Worm (Caenorhabditis elegans) whole organism, L4 larva: ENCODE measurements around the gene F26F4.12.

Source experiments
- D1046.2 ChIP-seq: fragments of 200-800 bp; sonication (Bioruptor generic); IDR thresholded peaks from 2 replicates; pipeline ENCODE4 v1.3.6; 2022; ENCODE audit warnings: missing genetic modification characterization, missing compliant biosample characterization
- F26F4.8 ChIP-seq: fragments of 200-800 bp; sonication (Bioruptor generic); conservative IDR thresholded peaks from 2 replicates; pipeline ENCODE4 v1.3.6; 2022; ENCODE audit warnings: missing genetic modification characterization, missing compliant biosample characterization
- T20F7.1 ChIP-seq: fragments of 200-800 bp; sonication (Bioruptor generic); optimal IDR thresholded peaks from 2 replicates; lab custom pipeline; 2018; ENCODE audit warnings: mild to moderate bottlenecking, missing genetic modification characterization, missing compliant biosample characterization
- T26A8.4 ChIP-seq: fragments of 200-800 bp; sonication (Bioruptor generic); IDR thresholded peaks from 2 replicates; pipeline ENCODE4 v1.3.6; 2022; ENCODE audit warnings: missing genetic modification characterization, missing compliant biosample characterization
- ZK337.2 ChIP-seq: fragments of 200-800 bp; sonication (Bioruptor generic); IDR thresholded peaks from 2 replicates; pipeline ENCODE4 v1.3.6; 2022; ENCODE audit warnings: missing genetic modification reagents, missing genetic modification characterization, missing compliant biosample characterization
- arid-1 ChIP-seq: fragments of 200-800 bp; sonication (Bioruptor generic); conservative IDR thresholded peaks from 2 replicates; pipeline ENCODE4 v1.3.6; 2022; ENCODE audit warnings: missing genetic modification reagents, missing genetic modification characterization, missing compliant biosample characterization
- attf-4 ChIP-seq: sonication (generic microtip); optimal IDR thresholded peaks from 3 replicates; lab custom pipeline; 2017; ENCODE audit warnings: missing biosample characterization, missing genetic modification characterization
- ceh-32 ChIP-seq: sonication (generic microtip); optimal IDR thresholded peaks from 2 replicates; lab custom pipeline; 2016; ENCODE audit warnings: mild to moderate bottlenecking, missing genetic modification characterization, missing compliant biosample characterization; ENCODE audit not compliant: poor library complexity
- ceh-62 ChIP-seq: sonication (generic microtip); optimal IDR thresholded peaks from 2 replicates; lab custom pipeline; 2017; ENCODE audit warnings: missing biosample characterization, missing genetic modification characterization
- ceh-82 ChIP-seq: sonication (generic microtip); optimal IDR thresholded peaks from 2 replicates; lab custom pipeline; 2017; ENCODE audit warnings: missing biosample characterization, missing genetic modification characterization
- cey-2 ChIP-seq: sonication (generic microtip); optimal IDR thresholded peaks from 3 replicates; lab custom pipeline; 2017; ENCODE audit warnings: missing genetic modification characterization, mild to moderate bottlenecking, missing compliant biosample characterization, antibody characterized with exemption, borderline replicate concordance; ENCODE audit not compliant: insufficient read depth
- ctbp-1 ChIP-seq: fragments of 200-800 bp; sonication (Bioruptor generic); IDR thresholded peaks from 2 replicates; pipeline ENCODE4 v1.3.6; 2022; ENCODE audit warnings: missing genetic modification reagents, missing genetic modification characterization, missing compliant biosample characterization
- daf-16 ChIP-seq, 3 experiments: sonication (generic microtip); optimal IDR thresholded peaks; 2 replicates each; lab custom pipeline; 2016 to 2017; ENCODE audit warnings: missing genetic modification characterization in 3 of 3, missing genetic modification reagents in 3 of 3, mild to moderate bottlenecking in 2 of 3, missing compliant biosample characterization in 2 of 3, missing biosample characterization in 1 of 3, moderate library complexity in 1 of 3
- dmd-6 ChIP-seq: fragments of 200-800 bp; sonication (Bioruptor generic); IDR thresholded peaks from 2 replicates; pipeline ENCODE4 v1.3.6; 2022; ENCODE audit warnings: missing genetic modification reagents, missing genetic modification characterization, missing compliant biosample characterization
- duxl-1 ChIP-seq: sonication (generic microtip); optimal IDR thresholded peaks from 2 replicates; lab custom pipeline; 2016; ENCODE audit warnings: mild to moderate bottlenecking, missing genetic modification characterization, moderate library complexity, missing compliant biosample characterization; ENCODE audit not compliant: poor library complexity
- dve-1 ChIP-seq: sonication (generic microtip); optimal IDR thresholded peaks from 2 replicates; lab custom pipeline; 2017; ENCODE audit warnings: antibody characterized with exemption, mild to moderate bottlenecking, missing genetic modification characterization, missing compliant biosample characterization; ENCODE audit not compliant: insufficient read depth
- fkh-10 ChIP-seq: fragments of 150-350 bp; optimal IDR thresholded peaks from 2 replicates; lab custom pipeline; 2014; ENCODE audit warnings: missing biosample characterization, missing genetic modification reagents, missing genetic modification characterization
- fos-1 ChIP-seq: fragments of 150-350 bp; optimal IDR thresholded peaks from 2 replicates; lab custom pipeline; 2014; ENCODE audit warnings: missing biosample characterization, missing genetic modification characterization
- gei-8 ChIP-seq: fragments of 200-800 bp; sonication (Bioruptor generic); optimal IDR thresholded peaks from 2 replicates; lab custom pipeline; 2018; ENCODE audit warnings: mild to moderate bottlenecking, missing genetic modification characterization, missing compliant biosample characterization
- hlh-11 ChIP-seq: fragments of 200-800 bp; sonication (Bioruptor generic); optimal IDR thresholded peaks from 2 replicates; lab custom pipeline; 2018; ENCODE audit warnings: mild to moderate bottlenecking, missing genetic modification characterization, missing compliant biosample characterization
- hlh-30 ChIP-seq: sonication (generic microtip); optimal IDR thresholded peaks from 2 replicates; lab custom pipeline; 2017; ENCODE audit warnings: antibody characterized with exemption, mild to moderate bottlenecking, missing genetic modification characterization, missing compliant biosample characterization; ENCODE audit not compliant: insufficient read depth
- jun-1 ChIP-seq: fragments of 150-350 bp; optimal IDR thresholded peaks from 2 replicates; lab custom pipeline; 2014; ENCODE audit warnings: missing biosample characterization, missing genetic modification reagents, missing genetic modification characterization
- lim-7 ChIP-seq: fragments of 200-800 bp; sonication (Bioruptor generic); IDR thresholded peaks from 2 replicates; pipeline ENCODE4 v1.3.6; 2022; ENCODE audit warnings: missing genetic modification characterization, missing compliant biosample characterization
- lin-13 ChIP-seq: fragments of 150-350 bp; optimal IDR thresholded peaks from 2 replicates; lab custom pipeline; 2014; ENCODE audit warnings: missing biosample characterization, missing genetic modification reagents, missing genetic modification characterization
- lin-29 ChIP-seq: fragments of 200-800 bp; sonication (Bioruptor generic); IDR thresholded peaks from 2 replicates; pipeline ENCODE4 v1.3.6; 2022; ENCODE audit warnings: missing genetic modification reagents, missing genetic modification characterization, missing compliant biosample characterization
- lin-38 ChIP-seq: fragments of 200-800 bp; sonication (Bioruptor generic); IDR thresholded peaks from 2 replicates; pipeline ENCODE4 v1.3.6; 2022; ENCODE audit warnings: missing genetic modification reagents, missing genetic modification characterization, missing compliant biosample characterization
- madf-9 ChIP-seq: fragments of 200-800 bp; sonication (Bioruptor generic); conservative IDR thresholded peaks from 2 replicates; pipeline ENCODE4 v1.3.6; 2022; ENCODE audit warnings: missing genetic modification reagents, missing genetic modification characterization, missing compliant biosample characterization
- mdt-29 ChIP-seq: fragments of 200-800 bp; sonication (Bioruptor generic); IDR thresholded peaks from 2 replicates; pipeline ENCODE4 v1.3.6; 2022; ENCODE audit warnings: missing genetic modification reagents, missing genetic modification characterization, missing compliant biosample characterization
- nhr-102 ChIP-seq: sonication (generic microtip); optimal IDR thresholded peaks from 2 replicates; lab custom pipeline; 2016; ENCODE audit warnings: mild to moderate bottlenecking, missing genetic modification characterization, moderate library complexity, missing compliant biosample characterization
- nhr-111 ChIP-seq: fragments of 200-800 bp; sonication (Bioruptor generic); optimal IDR thresholded peaks from 2 replicates; lab custom pipeline; 2018; ENCODE audit warnings: mild to moderate bottlenecking, missing genetic modification characterization, missing compliant biosample characterization
- nhr-237 ChIP-seq: sonication (generic microtip); optimal IDR thresholded peaks from 2 replicates; lab custom pipeline; 2017; ENCODE audit warnings: missing biosample characterization, missing genetic modification characterization
- nhr-25 ChIP-seq: sonication (generic microtip); optimal IDR thresholded peaks from 2 replicates; lab custom pipeline; 2017; ENCODE audit warnings: missing genetic modification characterization, mild to moderate bottlenecking, missing compliant biosample characterization, antibody characterized with exemption, moderate library complexity, borderline replicate concordance; ENCODE audit not compliant: insufficient read depth
- nhr-42 ChIP-seq: fragments of 200-800 bp; sonication (Bioruptor generic); IDR thresholded peaks from 2 replicates; pipeline ENCODE4 v1.3.6; 2022; ENCODE audit warnings: missing genetic modification characterization, missing compliant biosample characterization
- nhr-6 ChIP-seq: fragments of 150-350 bp; optimal IDR thresholded peaks from 2 replicates; lab custom pipeline; 2014; ENCODE audit warnings: missing biosample characterization, missing genetic modification characterization
- nhr-77 ChIP-seq: fragments of 150-350 bp; optimal IDR thresholded peaks from 2 replicates; lab custom pipeline; 2014; ENCODE audit warnings: missing biosample characterization, missing genetic modification characterization
- php-3 ChIP-seq: fragments of 200-800 bp; sonication (Bioruptor generic); IDR thresholded peaks from 2 replicates; pipeline ENCODE4 v1.3.6; 2022; ENCODE audit warnings: missing genetic modification reagents, missing genetic modification characterization, missing compliant biosample characterization
- saeg-2 ChIP-seq: fragments of 200-800 bp; sonication (Bioruptor generic); IDR thresholded peaks from 2 replicates; pipeline ENCODE4 v1.3.6; 2022; ENCODE audit warnings: missing genetic modification reagents, missing genetic modification characterization, missing compliant biosample characterization
- sdz-12 ChIP-seq: fragments of 200-800 bp; sonication (Bioruptor generic); optimal IDR thresholded peaks from 2 replicates; lab custom pipeline; 2018; ENCODE audit warnings: mild to moderate bottlenecking, missing genetic modification characterization, missing compliant biosample characterization
- set-16 ChIP-seq: fragments of 200-800 bp; sonication (Bioruptor generic); IDR thresholded peaks from 2 replicates; pipeline ENCODE4 v1.3.6; 2022; ENCODE audit warnings: missing genetic modification reagents, missing genetic modification characterization, missing compliant biosample characterization
- skn-1 ChIP-seq: fragments of 150-350 bp; optimal IDR thresholded peaks from 2 replicates; lab custom pipeline; 2014; ENCODE audit warnings: missing biosample characterization, missing genetic modification characterization
- snpc-1.2 ChIP-seq: fragments of 200-800 bp; sonication (Bioruptor generic); IDR thresholded peaks from 2 replicates; pipeline ENCODE4 v1.3.6; 2022; ENCODE audit warnings: missing genetic modification reagents, missing genetic modification characterization, missing compliant biosample characterization
- spr-1 ChIP-seq: sonication (generic microtip); optimal IDR thresholded peaks from 2 replicates; lab custom pipeline; 2016; ENCODE audit warnings: mild to moderate bottlenecking, missing genetic modification characterization, missing compliant biosample characterization
- tag-97 ChIP-seq: fragments of 200-800 bp; sonication (Bioruptor generic); IDR thresholded peaks from 2 replicates; pipeline ENCODE4 v1.3.6; 2022; ENCODE audit warnings: missing genetic modification characterization, missing compliant biosample characterization
- tra-1 ChIP-seq: fragments of 200-800 bp; sonication (Bioruptor generic); IDR thresholded peaks from 2 replicates; pipeline ENCODE4 v1.3.6; 2022; ENCODE audit warnings: missing genetic modification reagents, missing genetic modification characterization, missing compliant biosample characterization
- unc-130 ChIP-seq: sonication (generic microtip); optimal IDR thresholded peaks from 2 replicates; lab custom pipeline; 2016; ENCODE audit warnings: missing genetic modification reagents, missing genetic modification characterization, missing compliant biosample characterization
- vab-7 ChIP-seq: fragments of 200-800 bp; sonication (Bioruptor generic); IDR thresholded peaks from 2 replicates; pipeline ENCODE4 v1.3.6; 2022; ENCODE audit warnings: missing genetic modification reagents, missing genetic modification characterization, missing compliant biosample characterization
- zag-1 ChIP-seq: fragments of 150-350 bp; optimal IDR thresholded peaks from 2 replicates; lab custom pipeline; 2014; ENCODE audit warnings: missing biosample characterization, missing genetic modification characterization
- zip-11 ChIP-seq: fragments of 200-800 bp; sonication (Bioruptor generic); IDR thresholded peaks from 2 replicates; pipeline ENCODE4 v1.3.6; 2022; ENCODE audit warnings: missing genetic modification characterization, missing compliant biosample characterization
- ztf-7 ChIP-seq: fragments of 150-350 bp; optimal IDR thresholded peaks from 2 replicates; lab custom pipeline; 2014; ENCODE audit warnings: missing biosample characterization, missing genetic modification characterization

The F26F4.12 gene

ce11 chrIII:4930154-4930679 is 20.4 kb upstream of the F26F4.12 start, which contains the start of gene set-2 (continued):
- TF ChIP-seq skn-1 (tag; lab: Kevin White, UChicago), result no peak
- TF ChIP-seq duxl-1 (tag; lab: Kevin White, UChicago), result peak; percentile 64
- no peak for TF ChIP-seq ceh-32 (tag; lab: Kevin White, UChicago)
- TF ChIP-seq dve-1 (tag; lab: Kevin White, UChicago), result peak; percentile 52
- TF ChIP-seq lin-38 (GFP tag; lab: Robert Waterston, UW), result peak; percentile 75
- no peak for TF ChIP-seq php-3 (GFP tag; lab: Robert Waterston, UW)
- TF ChIP-seq fkh-10 (GFP tag; lab: Kevin White, UChicago), result no peak
- no peak for TF ChIP-seq ctbp-1 (GFP tag; lab: Robert Waterston, UW)
- TF ChIP-seq spr-1 (tag; lab: Kevin White, UChicago), result no peak
- no peak for TF ChIP-seq nhr-42 (GFP tag; lab: Robert Waterston, UW)
- TF ChIP-seq unc-130 (GFP tag; lab: Kevin White, UChicago), result peak; percentile 98
- TF ChIP-seq ceh-62, result no peak
- peak; percentile 89 for TF ChIP-seq ZK337.2 (GFP tag; lab: Robert Waterston, UW)
- TF ChIP-seq T20F7.1 (GFP tag; lab: Kevin White, UChicago), result no peak
- no peak for TF ChIP-seq sdz-12 (GFP tag; lab: Kevin White, UChicago)
- no peak for TF ChIP-seq mdt-29 (GFP tag; lab: Robert Waterston, UW)
- TF ChIP-seq ztf-7 (tag; lab: Kevin White, UChicago), result no peak
- no peak for TF ChIP-seq F26F4.8 (GFP tag; lab: Robert Waterston, UW)
- no peak for TF ChIP-seq saeg-2 (GFP tag; lab: Robert Waterston, UW)
- 0 out of 2 replicates have a peak, but pooled peaks have one; percentile 18 for TF ChIP-seq vab-7 (GFP tag; lab: Robert Waterston, UW)
- no peak for TF ChIP-seq jun-1
- TF ChIP-seq cey-2, result no peak
- peak in 1 of 2 experiments; percentile 17 for TF ChIP-seq daf-16 (GFP tag; optimal IDR thresholded peaks at IDR 0.05; lab: Kevin White, UChicago)
- peak; percentile 5 for TF ChIP-seq daf-16 (tag; optimal IDR thresholded peaks at IDR 0.05; lab: Kevin White, UChicago)
- TF ChIP-seq gei-8 (GFP tag; lab: Kevin White, UChicago), result no peak
- TF ChIP-seq zip-11 (GFP tag; lab: Robert Waterston, UW), result no peak
- no peak for TF ChIP-seq ceh-82 (tag; lab: Kevin White, UChicago)
- no peak for TF ChIP-seq nhr-111
- TF ChIP-seq madf-9 (GFP tag; lab: Robert Waterston, UW), result 0 out of 2 replicates have a peak, but pooled peaks have one; percentile 20
- no peak for TF ChIP-seq tra-1
- TF ChIP-seq set-16 (GFP tag; lab: Robert Waterston, UW), result no peak
- TF ChIP-seq arid-1 (GFP tag; lab: Robert Waterston, UW), result peak; percentile 63
- TF ChIP-seq nhr-25 (tag; lab: Kevin White, UChicago), result no peak
- TF ChIP-seq nhr-102 (tag; lab: Kevin White, UChicago), result peak; percentile 29
- no peak for TF ChIP-seq zag-1
- TF ChIP-seq nhr-6, result no peak
- TF ChIP-seq attf-4 (tag; lab: Kevin White, UChicago), result no peak
- peak; percentile 42 for TF ChIP-seq lin-13 (GFP tag; lab: Kevin White, UChicago)
- no peak for TF ChIP-seq tag-97
- peak; percentile 32 for TF ChIP-seq hlh-11 (tag; lab: Kevin White, UChicago)
- no peak for TF ChIP-seq lim-7 (GFP tag; lab: Robert Waterston, UW)
- TF ChIP-seq snpc-1.2, result no peak
- TF ChIP-seq nhr-237 (tag; lab: Kevin White, UChicago), result no peak
- peak; percentile 47 for TF ChIP-seq hlh-30 (tag; lab: Kevin White, UChicago)
- no peak for TF ChIP-seq fos-1 (tag; lab: Kevin White, UChicago)
- TF ChIP-seq T26A8.4 (GFP tag; lab: Robert Waterston, UW), result no peak
- no peak for TF ChIP-seq lin-29 (GFP tag; lab: Robert Waterston, UW)
- TF ChIP-seq nhr-77 (tag; lab: Kevin White, UChicago), result no peak
- peak; percentile 69 for TF ChIP-seq dmd-6 (GFP tag; lab: Robert Waterston, UW)
- TF ChIP-seq D1046.2 (GFP tag; lab: Robert Waterston, UW), result peak; percentile 61; the same call in 1 of the 2 replicates
